Worm (Caenorhabditis elegans) whole organism, L4 larva: Measurements from ENCODE around the gene gln-5.
A peak's percentile ranks its signal among the peaks of the same experiment; 100 is the strongest.

Source experiments
- D1046.2 ChIP-seq: fragments of 200-800 bp; sonication (Bioruptor generic); IDR thresholded peaks from 2 replicates; pipeline ENCODE4 v1.3.6; 2022; ENCODE audit warnings: missing genetic modification characterization, missing compliant biosample characterization
- F10B5.3 ChIP-seq: sonication (generic microtip); optimal IDR thresholded peaks from 2 replicates; lab custom pipeline; 2016; ENCODE audit warnings: mild to moderate bottlenecking, missing genetic modification characterization, missing compliant biosample characterization
- F37D6.2 ChIP-seq: sonication (generic microtip); optimal IDR thresholded peaks from 2 replicates; lab custom pipeline; 2016; ENCODE audit warnings: mild to moderate bottlenecking, missing genetic modification characterization, missing compliant biosample characterization
- F49E8.2 ChIP-seq: sonication (generic microtip); optimal IDR thresholded peaks from 2 replicates; lab custom pipeline; 2016; ENCODE audit warnings: missing compliant biosample characterization, mild to moderate bottlenecking, missing genetic modification characterization, borderline replicate concordance
- T26A8.4 ChIP-seq: fragments of 200-800 bp; sonication (Bioruptor generic); IDR thresholded peaks from 2 replicates; pipeline ENCODE4 v1.3.6; 2022; ENCODE audit warnings: missing genetic modification characterization, missing compliant biosample characterization
- Y48G9A.11 ChIP-seq: fragments of 200-800 bp; sonication (Bioruptor generic); IDR thresholded peaks from 2 replicates; pipeline ENCODE4 v1.3.6; 2022; ENCODE audit warnings: missing genetic modification reagents, missing genetic modification characterization, missing compliant biosample characterization
- Y5F2A.4 ChIP-seq: fragments of 200-800 bp; sonication (Bioruptor generic); optimal IDR thresholded peaks from 2 replicates; lab custom pipeline; 2018; ENCODE audit warnings: mild to moderate bottlenecking, missing genetic modification characterization, missing compliant biosample characterization
- ZK337.2 ChIP-seq: fragments of 200-800 bp; sonication (Bioruptor generic); IDR thresholded peaks from 2 replicates; pipeline ENCODE4 v1.3.6; 2022; ENCODE audit warnings: missing genetic modification reagents, missing genetic modification characterization, missing compliant biosample characterization
- ZK546.5 ChIP-seq, 2 experiments: sonication (generic microtip); optimal IDR thresholded peaks; 2 replicates each; lab custom pipeline; 2017; ENCODE audit warnings: missing biosample characterization in 2 of 2, missing genetic modification characterization in 2 of 2
- aha-1 ChIP-seq: fragments of 150-350 bp; peaks from one replicate; lab custom pipeline; 2014; ENCODE audit warnings: missing biosample characterization, missing genetic modification characterization
- aly-2 ChIP-seq: sonication (generic microtip); optimal IDR thresholded peaks from 2 replicates; lab custom pipeline; 2018; ENCODE audit warnings: missing biosample characterization, missing genetic modification characterization
- ama-1 ChIP-seq: fragments of 150-350 bp; optimal IDR thresholded peaks from 2 replicates; lab custom pipeline; 2014; ENCODE audit warnings: inconsistent platforms, mixed read lengths
- ceh-32 ChIP-seq: sonication (generic microtip); optimal IDR thresholded peaks from 2 replicates; lab custom pipeline; 2016; ENCODE audit warnings: mild to moderate bottlenecking, missing genetic modification characterization, missing compliant biosample characterization; ENCODE audit not compliant: poor library complexity
- ceh-82 ChIP-seq: sonication (generic microtip); optimal IDR thresholded peaks from 2 replicates; lab custom pipeline; 2017; ENCODE audit warnings: missing biosample characterization, missing genetic modification characterization
- ces-1 ChIP-seq: fragments of 150-350 bp; sonication (generic microtip); optimal IDR thresholded peaks from 4 replicates; lab custom pipeline; 2014; ENCODE audit warnings: missing biosample characterization, missing genetic modification reagents, missing genetic modification characterization
- cey-2 ChIP-seq: sonication (generic microtip); optimal IDR thresholded peaks from 3 replicates; lab custom pipeline; 2017; ENCODE audit warnings: missing genetic modification characterization, mild to moderate bottlenecking, missing compliant biosample characterization, antibody characterized with exemption, borderline replicate concordance; ENCODE audit not compliant: insufficient read depth
- dmd-6 ChIP-seq: fragments of 200-800 bp; sonication (Bioruptor generic); IDR thresholded peaks from 2 replicates; pipeline ENCODE4 v1.3.6; 2022; ENCODE audit warnings: missing genetic modification reagents, missing genetic modification characterization, missing compliant biosample characterization
- dmd-9 ChIP-seq: fragments of 200-800 bp; sonication (Bioruptor generic); IDR thresholded peaks from 2 replicates; pipeline ENCODE4 v1.3.6; 2022; ENCODE audit warnings: missing genetic modification reagents, missing genetic modification characterization, missing compliant biosample characterization
- duxl-1 ChIP-seq: sonication (generic microtip); optimal IDR thresholded peaks from 2 replicates; lab custom pipeline; 2016; ENCODE audit warnings: mild to moderate bottlenecking, missing genetic modification characterization, moderate library complexity, missing compliant biosample characterization; ENCODE audit not compliant: poor library complexity
- dve-1 ChIP-seq: sonication (generic microtip); optimal IDR thresholded peaks from 2 replicates; lab custom pipeline; 2017; ENCODE audit warnings: antibody characterized with exemption, mild to moderate bottlenecking, missing genetic modification characterization, missing compliant biosample characterization; ENCODE audit not compliant: insufficient read depth
- egl-27 ChIP-seq: sonication (generic microtip); optimal IDR thresholded peaks from 3 replicates; lab custom pipeline; 2017; ENCODE audit warnings: missing biosample characterization, missing genetic modification reagents, missing genetic modification characterization
- egl-43 ChIP-seq: fragments of 200-800 bp; sonication (Bioruptor generic); IDR thresholded peaks from 2 replicates; pipeline ENCODE4 v1.3.6; 2022; ENCODE audit warnings: missing genetic modification reagents, missing genetic modification characterization, missing compliant biosample characterization
- fos-1 ChIP-seq: fragments of 150-350 bp; optimal IDR thresholded peaks from 2 replicates; lab custom pipeline; 2014; ENCODE audit warnings: missing biosample characterization, missing genetic modification characterization
- gei-8 ChIP-seq: fragments of 200-800 bp; sonication (Bioruptor generic); optimal IDR thresholded peaks from 2 replicates; lab custom pipeline; 2018; ENCODE audit warnings: mild to moderate bottlenecking, missing genetic modification characterization, missing compliant biosample characterization
- hlh-11 ChIP-seq: fragments of 200-800 bp; sonication (Bioruptor generic); optimal IDR thresholded peaks from 2 replicates; lab custom pipeline; 2018; ENCODE audit warnings: mild to moderate bottlenecking, missing genetic modification characterization, missing compliant biosample characterization
- hmg-1.1 ChIP-seq: fragments of 200-800 bp; sonication (Bioruptor generic); IDR thresholded peaks from 2 replicates; pipeline ENCODE4 v1.3.6; 2022; ENCODE audit warnings: missing genetic modification reagents, missing genetic modification characterization, missing compliant biosample characterization
- jun-1 ChIP-seq: fragments of 150-350 bp; optimal IDR thresholded peaks from 2 replicates; lab custom pipeline; 2014; ENCODE audit warnings: missing biosample characterization, missing genetic modification reagents, missing genetic modification characterization
- lim-7 ChIP-seq: fragments of 200-800 bp; sonication (Bioruptor generic); IDR thresholded peaks from 2 replicates; pipeline ENCODE4 v1.3.6; 2022; ENCODE audit warnings: missing genetic modification characterization, missing compliant biosample characterization
- lin-15B ChIP-seq: fragments of 150-350 bp; sonication (generic microtip); optimal IDR thresholded peaks from 3 replicates; lab custom pipeline; 2014; ENCODE audit warnings: missing biosample characterization, missing genetic modification characterization
- lin-38 ChIP-seq: fragments of 200-800 bp; sonication (Bioruptor generic); IDR thresholded peaks from 2 replicates; pipeline ENCODE4 v1.3.6; 2022; ENCODE audit warnings: missing genetic modification reagents, missing genetic modification characterization, missing compliant biosample characterization
- lsy-2 ChIP-seq, 2 experiments: fragments of 150-350 bp in 1 of 2; sonication (generic microtip) in 1 of 2; optimal IDR thresholded peaks; 2 replicates each; lab custom pipeline; 2014 to 2017; ENCODE audit warnings: missing biosample characterization in 2 of 2, missing genetic modification characterization in 2 of 2
- mdl-1 ChIP-seq, 2 experiments: fragments of 150-350 bp in 1 of 2; sonication (generic microtip) in 1 of 2; optimal IDR thresholded peaks; 2 replicates each; lab custom pipeline; 2014 to 2017; ENCODE audit warnings: missing biosample characterization in 2 of 2, missing genetic modification characterization in 2 of 2
- mdt-29 ChIP-seq: fragments of 200-800 bp; sonication (Bioruptor generic); IDR thresholded peaks from 2 replicates; pipeline ENCODE4 v1.3.6; 2022; ENCODE audit warnings: missing genetic modification reagents, missing genetic modification characterization, missing compliant biosample characterization
- nhr-11 ChIP-seq: fragments of 150-350 bp; optimal IDR thresholded peaks from 2 replicates; lab custom pipeline; 2014; ENCODE audit warnings: missing biosample characterization, missing genetic modification characterization
- nhr-111 ChIP-seq: fragments of 200-800 bp; sonication (Bioruptor generic); optimal IDR thresholded peaks from 2 replicates; lab custom pipeline; 2018; ENCODE audit warnings: mild to moderate bottlenecking, missing genetic modification characterization, missing compliant biosample characterization
- nhr-237 ChIP-seq: sonication (generic microtip); optimal IDR thresholded peaks from 2 replicates; lab custom pipeline; 2017; ENCODE audit warnings: missing biosample characterization, missing genetic modification characterization
- nhr-42 ChIP-seq: fragments of 200-800 bp; sonication (Bioruptor generic); IDR thresholded peaks from 2 replicates; pipeline ENCODE4 v1.3.6; 2022; ENCODE audit warnings: missing genetic modification characterization, missing compliant biosample characterization
- nhr-48 ChIP-seq: sonication (generic microtip); optimal IDR thresholded peaks from 2 replicates; lab custom pipeline; 2016; ENCODE audit warnings: mild to moderate bottlenecking, missing genetic modification characterization, missing compliant biosample characterization
- nhr-77 ChIP-seq: fragments of 150-350 bp; optimal IDR thresholded peaks from 2 replicates; lab custom pipeline; 2014; ENCODE audit warnings: missing biosample characterization, missing genetic modification characterization
- pha-4 ChIP-seq, 2 experiments: fragments of 150-350 bp in 1 of 2; fragments of 200-800 bp in 1 of 2; sonication (Bioruptor generic) in 1 of 2; IDR thresholded peaks in 1 of 2; optimal IDR thresholded peaks in 1 of 2; 2 replicates each; pipeline versions ENCODE4 v1.3.6 to Lab custom; 2014 to 2022; ENCODE audit warnings: missing genetic modification characterization in 2 of 2, missing genetic modification reagents in 2 of 2, missing biosample characterization in 1 of 2, missing compliant biosample characterization in 1 of 2
- php-3 ChIP-seq: fragments of 200-800 bp; sonication (Bioruptor generic); IDR thresholded peaks from 2 replicates; pipeline ENCODE4 v1.3.6; 2022; ENCODE audit warnings: missing genetic modification reagents, missing genetic modification characterization, missing compliant biosample characterization
- rbr-2 ChIP-seq: sonication (generic microtip); optimal IDR thresholded peaks from 2 replicates; lab custom pipeline; 2016; ENCODE audit warnings: missing genotype, missing genetic modification characterization, missing compliant biosample characterization
- sdz-12 ChIP-seq: fragments of 200-800 bp; sonication (Bioruptor generic); optimal IDR thresholded peaks from 2 replicates; lab custom pipeline; 2018; ENCODE audit warnings: mild to moderate bottlenecking, missing genetic modification characterization, missing compliant biosample characterization
- skn-1 ChIP-seq: fragments of 150-350 bp; optimal IDR thresholded peaks from 2 replicates; lab custom pipeline; 2014; ENCODE audit warnings: missing biosample characterization, missing genetic modification characterization
- snpc-1.2 ChIP-seq: fragments of 200-800 bp; sonication (Bioruptor generic); IDR thresholded peaks from 2 replicates; pipeline ENCODE4 v1.3.6; 2022; ENCODE audit warnings: missing genetic modification reagents, missing genetic modification characterization, missing compliant biosample characterization
- snpc-4 ChIP-seq: fragments of 150-350 bp; optimal IDR thresholded peaks from 2 replicates; lab custom pipeline; 2014; ENCODE audit warnings: missing biosample characterization, missing genetic modification characterization
- tag-97 ChIP-seq: fragments of 200-800 bp; sonication (Bioruptor generic); IDR thresholded peaks from 2 replicates; pipeline ENCODE4 v1.3.6; 2022; ENCODE audit warnings: missing genetic modification characterization, missing compliant biosample characterization
- unc-39 ChIP-seq: sonication (generic microtip); optimal IDR thresholded peaks from 2 replicates; lab custom pipeline; 2017; ENCODE audit warnings: missing biosample characterization, missing genetic modification characterization
- vab-7 ChIP-seq: fragments of 200-800 bp; sonication (Bioruptor generic); IDR thresholded peaks from 2 replicates; pipeline ENCODE4 v1.3.6; 2022; ENCODE audit warnings: missing genetic modification reagents, missing genetic modification characterization, missing compliant biosample characterization
- zfp-2 ChIP-seq: sonication (generic microtip); optimal IDR thresholded peaks from 2 replicates; lab custom pipeline; 2016; ENCODE audit warnings: mild to moderate bottlenecking, missing genetic modification characterization, missing compliant biosample characterization
- zfp-3 ChIP-seq: fragments of 200-800 bp; sonication (Bioruptor generic); conservative IDR thresholded peaks from 2 replicates; pipeline ENCODE4 v1.3.6; 2022; ENCODE audit warnings: missing genetic modification reagents, missing genetic modification characterization, missing compliant biosample characterization
- zip-2 ChIP-seq: fragments of 150-350 bp; optimal IDR thresholded peaks from 2 replicates; lab custom pipeline; 2014; ENCODE audit warnings: missing biosample characterization, missing genetic modification characterization

Gene gln-5

ce11 chrIV:17245200-17245599 lies 28.3 kb downstream of the gln-5 start, which contains the start of gene ZK550.2 (continued):
- no peak for TF ChIP-seq zfp-3 (GFP tag; lab: Robert Waterston, UW)
- TF ChIP-seq ceh-82 = no peak
- TF ChIP-seq ceh-32 = no peak
- no peak for TF ChIP-seq ama-1 (lab: Kevin White, UChicago)
- TF ChIP-seq nhr-42 (GFP tag; lab: Robert Waterston, UW) = no peak
- peak; percentile 90 for TF ChIP-seq dve-1 (tag; lab: Kevin White, UChicago)
- no peak for TF ChIP-seq D1046.2 (GFP tag; lab: Robert Waterston, UW)
- TF ChIP-seq pha-4 (GFP tag; IDR thresholded peaks at IDR 0.05; lab: Robert Waterston, UW) = no peak
- no peak for TF ChIP-seq pha-4 (tag; optimal IDR thresholded peaks at IDR 0.05; lab: Kevin White, UChicago)
- TF ChIP-seq ces-1 = no peak
- no peak for TF ChIP-seq F49E8.2
- TF ChIP-seq ZK546.5 (tag; optimal IDR thresholded peaks at IDR 0.05; lab: Kevin White, UChicago) = no peak
- TF ChIP-seq nhr-77 (tag; lab: Kevin White, UChicago) = peak; percentile 92
- no peak for TF ChIP-seq egl-43
- no peak for TF ChIP-seq sdz-12 (GFP tag; lab: Kevin White, UChicago)
- TF ChIP-seq lsy-2 (tag; optimal IDR thresholded peaks at IDR 0.05; lab: Kevin White, UChicago) = no peak
- no peak for TF ChIP-seq nhr-11 (tag; lab: Kevin White, UChicago)
- TF ChIP-seq rbr-2 = no peak
- no peak for TF ChIP-seq dmd-9 (GFP tag; lab: Robert Waterston, UW)
- TF ChIP-seq T26A8.4 = no peak
- TF ChIP-seq nhr-237 (tag; lab: Kevin White, UChicago) = no peak
- no peak for TF ChIP-seq ZK337.2 (GFP tag; lab: Robert Waterston, UW)
- TF ChIP-seq mdl-1 (tag; optimal IDR thresholded peaks at IDR 0.05; lab: Kevin White, UChicago) = peak in 1 of 2 experiments; percentile 33
- no peak for TF ChIP-seq cey-2 (tag; lab: Kevin White, UChicago)
- no peak for TF ChIP-seq vab-7 (GFP tag; lab: Robert Waterston, UW)
- peak; percentile 51 for TF ChIP-seq jun-1 (tag; lab: Kevin White, UChicago)
- TF ChIP-seq aha-1 = no peak
- no peak for TF ChIP-seq F10B5.3 (tag; lab: Kevin White, UChicago)
- no peak for TF ChIP-seq gei-8
- no peak; the same call in 1 of the 2 replicates for TF ChIP-seq lin-38 (GFP tag; lab: Robert Waterston, UW)
- TF ChIP-seq egl-27 = no peak
- TF ChIP-seq nhr-111 (GFP tag; lab: Kevin White, UChicago) = no peak
- no peak for TF ChIP-seq zfp-2 (tag; lab: Kevin White, UChicago)
- TF ChIP-seq zip-2 = peak; percentile 10
- no peak for TF ChIP-seq F37D6.2 (tag; lab: Kevin White, UChicago)
- peak; percentile 68 for TF ChIP-seq fos-1
- TF ChIP-seq hlh-11 = peak; percentile 95
- no peak for TF ChIP-seq lin-15B (tag; lab: Kevin White, UChicago)
- no peak for TF ChIP-seq snpc-4
- no peak for TF ChIP-seq aly-2 (tag; lab: Kevin White, UChicago)
- TF ChIP-seq Y48G9A.11 (GFP tag; lab: Robert Waterston, UW) = no peak
- TF ChIP-seq hmg-1.1 = no peak
- TF ChIP-seq lim-7 = no peak
- TF ChIP-seq duxl-1 (tag; lab: Kevin White, UChicago) = no peak
- TF ChIP-seq nhr-48 (tag; lab: Kevin White, UChicago) = peak; percentile 96
- TF ChIP-seq skn-1 = no peak
- peak; percentile 98 for TF ChIP-seq dmd-6
- TF ChIP-seq Y5F2A.4 (GFP tag; lab: Kevin White, UChicago) = no peak
- no peak for TF ChIP-seq unc-39 (tag; lab: Kevin White, UChicago)
- TF ChIP-seq php-3 (GFP tag; lab: Robert Waterston, UW) = no peak; the same call in none of the 2 replicates
- no peak for TF ChIP-seq snpc-1.2 (GFP tag; lab: Robert Waterston, UW)
- TF ChIP-seq tag-97 (GFP tag; lab: Robert Waterston, UW) = no peak
- TF ChIP-seq mdt-29 (GFP tag; lab: Robert Waterston, UW) = 0 out of 2 replicates have a peak, but pooled peaks have one; percentile 10
